Worm (Caenorhabditis elegans) whole organism, late embryonic: ENCODE data around the gene oma-2.

Experiments used
- K09A11.1 ChIP-seq: sonication (generic microtip); optimal IDR thresholded peaks from 2 replicates; lab custom pipeline; 2017; ENCODE audit warnings: antibody characterized with exemption, mild to moderate bottlenecking, missing genetic modification characterization, missing compliant biosample characterization; ENCODE audit not compliant: insufficient read depth
- ahr-1 ChIP-seq: sonication (generic microtip); optimal IDR thresholded peaks from 2 replicates; lab custom pipeline; 2016; ENCODE audit warnings: missing genetic modification characterization, missing compliant biosample characterization
- ama-1 ChIP-seq: fragments of 150-350 bp; optimal IDR thresholded peaks from 2 replicates; lab custom pipeline; 2014
- ceh-9 ChIP-seq: sonication (generic microtip); optimal IDR thresholded peaks from 2 replicates; lab custom pipeline; 2016; ENCODE audit warnings: mild to moderate bottlenecking, missing genetic modification characterization, inconsistent platforms, missing compliant biosample characterization
- madf-2 ChIP-seq: sonication (generic microtip); optimal IDR thresholded peaks from 2 replicates; lab custom pipeline; 2017; ENCODE audit warnings: missing genetic modification characterization, missing compliant biosample characterization
- pros-1 ChIP-seq: fragments of 150-350 bp; optimal IDR thresholded peaks from 2 replicates; lab custom pipeline; 2014; ENCODE audit warnings: missing biosample characterization, missing genetic modification reagents, missing genetic modification characterization
- tbx-2 ChIP-seq: sonication (generic microtip); optimal IDR thresholded peaks from 2 replicates; lab custom pipeline; 2016; ENCODE audit warnings: missing genetic modification characterization, missing compliant biosample characterization

- TF ChIP-seq ahr-1 (tag; lab: Kevin White, UChicago) (no peak), tbx-2 (no peak), ama-1 (lab: Kevin White, UChicago) (peak; percentile 33), ceh-9 (tag; lab: Kevin White, UChicago) (no peak), K09A11.1 (tag; lab: Kevin White, UChicago) (no peak), madf-2 (tag; lab: Kevin White, UChicago) (no peak), pros-1 (tag; lab: Kevin White, UChicago) (no peak)
Measured at ce11 chrV:8010846-8011245, 18.4 kb upstream of the oma-2 start, which contains the start of gene lmtr-2.
